1 fruit fly cellular context compared by ENCODE assay signal in the genomic region with DNA sequence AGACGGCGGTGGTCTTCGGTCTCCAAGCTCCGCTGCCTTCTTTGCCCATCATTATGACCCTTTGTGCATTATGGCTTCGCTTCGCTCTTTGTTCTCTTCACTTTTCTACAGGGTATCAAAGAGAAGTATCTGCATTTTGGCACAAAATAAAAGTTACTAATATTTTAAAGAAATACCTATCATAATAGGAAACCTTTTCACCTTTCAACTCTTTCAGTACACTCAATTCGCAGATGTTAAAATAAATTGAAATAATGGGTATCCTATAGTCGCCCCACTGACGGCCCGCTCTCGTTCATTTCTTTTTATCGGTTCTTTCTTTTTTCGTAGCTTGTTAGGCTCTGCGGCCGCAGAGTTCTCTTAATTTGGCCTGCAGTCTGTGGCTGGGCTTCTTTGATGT.
TF ChIP-seq lines count a peak whose summit lies in the region.

No protein-coding gene starts in this region.

TF ChIP-seq in whole organism, embryonic, 481 proteins besides CTCF, POLR2A, EP300 and RAD21 (continued from another document and continues in another):
- TF ChIP-seq CG11085 (GFP tag; IDR thresholded peaks at IDR 0.05; lab: Robert Waterston, UW) (no peak; the same call in 1 of the 2 replicates), ERR (GFP tag; optimal IDR thresholded peaks at IDR 0.05; lab: Kevin White, UChicago) (peak; percentile 21), CG6272 (GFP tag; IDR thresholded peaks at IDR 0.05; lab: Robert Waterston, UW) (peak; percentile 84), CG11723 (GFP tag; optimal IDR thresholded peaks at IDR 0.05; lab: Kevin White, UChicago) (peak; percentile 68), hb (GFP tag; IDR thresholded peaks at IDR 0.05; lab: Robert Waterston, UW; ENCODE audit: partially characterized antibody) (no peak), CG30403 (GFP tag; optimal IDR thresholded peaks at IDR 0.05; lab: Kevin White, UChicago) (peak; percentile 74), Mad (GFP tag; optimal IDR thresholded peaks at IDR 0.05; lab: Kevin White, UChicago) (peak; percentile 74), nom (GFP tag; optimal IDR thresholded peaks at IDR 0.05; lab: Kevin White, UChicago) (peak; percentile 29), gfzf (GFP tag; optimal IDR thresholded peaks at IDR 0.05; lab: Kevin White, UChicago) (no peak), otp (GFP tag; IDR thresholded peaks at IDR 0.05; lab: Robert Waterston, UW) (peak; percentile 96), dmrt99B (tag; optimal IDR thresholded peaks at IDR 0.05; lab: Kevin White, UChicago) (peak; percentile 81), Dfd (GFP tag; optimal IDR thresholded peaks at IDR 0.05; lab: Kevin White, UChicago) (no peak), en (GFP tag; optimal IDR thresholded peaks at IDR 0.05; lab: Kevin White, UChicago) (peak; percentile 56), repo (GFP tag; optimal IDR thresholded peaks at IDR 0.05; lab: Kevin White, UChicago) (peak; percentile 50), CG18619 (GFP tag; optimal IDR thresholded peaks at IDR 0.05; lab: Kevin White, UChicago) (peak; percentile 67), row (GFP tag; IDR thresholded peaks at IDR 0.05; lab: Robert Waterston, UW) (peak; percentile 87), CG2116 (GFP tag; optimal IDR thresholded peaks at IDR 0.05; lab: Kevin White, UChicago) (peak; percentile 32), seq (GFP tag; IDR thresholded peaks at IDR 0.05; lab: Robert Waterston, UW) (peak; percentile 54; the same call in 1 of the 2 replicates), CG12219 (GFP tag; optimal IDR thresholded peaks at IDR 0.05; lab: Kevin White, UChicago) (peak; percentile 78), HLH3B (GFP tag; IDR thresholded peaks at IDR 0.05; lab: Robert Waterston, UW) (peak; percentile 85), Med (GFP tag; lab: Kevin White, UChicago) (peak; percentile 93), ro (GFP tag; IDR thresholded peaks at IDR 0.05; lab: Robert Waterston, UW) (peak; percentile 75), az2 (GFP tag; optimal IDR thresholded peaks at IDR 0.05; lab: Kevin White, UChicago) (peak; percentile 93), mirr (GFP tag; optimal IDR thresholded peaks at IDR 0.05; lab: Kevin White, UChicago) (no peak), h (optimal IDR thresholded peaks at IDR 0.05; lab: Kevin White, UChicago) (no peak), gem (tag; optimal IDR thresholded peaks at IDR 0.05; lab: Kevin White, UChicago) (peak; percentile 90), ato (GFP tag; IDR thresholded peaks at IDR 0.05; lab: Robert Waterston, UW; ENCODE audit: partially characterized antibody) (no peak), grn (GFP tag; optimal IDR thresholded peaks at IDR 0.05; lab: Kevin White, UChicago) (peak; percentile 31), Doc2 (GFP tag; IDR thresholded peaks at IDR 0.05; lab: Robert Waterston, UW) (no peak), Chrac-16 (GFP tag; optimal IDR thresholded peaks at IDR 0.05; lab: Kevin White, UChicago) (peak; percentile 90), CG10209 (GFP tag; optimal IDR thresholded peaks at IDR 0.05; lab: Kevin White, UChicago) (peak; percentile 79), tx (GFP tag; optimal IDR thresholded peaks at IDR 0.05; lab: Kevin White, UChicago) (peak; percentile 65), Hmr (GFP tag; optimal IDR thresholded peaks at IDR 0.05; lab: Kevin White, UChicago) (no peak), cato (GFP tag; optimal IDR thresholded peaks at IDR 0.05; lab: Kevin White, UChicago; ENCODE audit: borderline replicate concordance) (peak; percentile 79), CG7745 (tag; optimal IDR thresholded peaks at IDR 0.05; lab: Kevin White, UChicago) (peak; percentile 84), prd (optimal IDR thresholded peaks at IDR 0.05; lab: Kevin White, UChicago) (no peak), prd (GFP tag; IDR thresholded peaks at IDR 0.05; lab: Robert Waterston, UW) (peak; percentile 96), sd (tag; optimal IDR thresholded peaks at IDR 0.05; lab: Kevin White, UChicago) (no peak), lmd (GFP tag; IDR thresholded peaks at IDR 0.05; lab: Robert Waterston, UW) (peak; percentile 86), trh (GFP tag; optimal IDR thresholded peaks at IDR 0.05; lab: Kevin White, UChicago) (peak; percentile 67), TFAM (GFP tag; optimal IDR thresholded peaks at IDR 0.05; lab: Kevin White, UChicago) (peak; percentile 48), CG17328 (GFP tag; IDR thresholded peaks at IDR 0.05; lab: Robert Waterston, UW) (peak; percentile 95), ems (GFP tag; optimal IDR thresholded peaks at IDR 0.05; lab: Kevin White, UChicago) (peak; percentile 55), CG10321 (GFP tag; IDR thresholded peaks at IDR 0.05; lab: Robert Waterston, UW) (no peak), dan (GFP tag; IDR thresholded peaks at IDR 0.05; lab: Robert Waterston, UW) (peak; percentile 84), CG2712 (tag; optimal IDR thresholded peaks at IDR 0.05; lab: Kevin White, UChicago) (peak; percentile 97), CG4854 (GFP tag; optimal IDR thresholded peaks at IDR 0.05; lab: Kevin White, UChicago) (no peak), CG34376 (GFP tag; optimal IDR thresholded peaks at IDR 0.05; lab: Kevin White, UChicago) (no peak), CG31388 (GFP tag; optimal IDR thresholded peaks at IDR 0.05; lab: Kevin White, UChicago) (peak; percentile 65), run (tag; optimal IDR thresholded peaks at IDR 0.05; lab: Kevin White, UChicago) (peak; percentile 56), ci (GFP tag; IDR thresholded peaks at IDR 0.05; lab: Robert Waterston, UW) (peak; percentile 94), Gug (GFP tag; IDR thresholded peaks at IDR 0.05; lab: Robert Waterston, UW) (peak; percentile 77; the same call in 2 of the 4 replicates), CG12104 (GFP tag; optimal IDR thresholded peaks at IDR 0.05; lab: Kevin White, UChicago) (peak; percentile 65), lov (optimal IDR thresholded peaks at IDR 0.05; lab: Kevin White, UChicago) (no peak), lov (GFP tag; IDR thresholded peaks at IDR 0.05; lab: Robert Waterston, UW) (peak; percentile 95), unc-4 (GFP tag; IDR thresholded peaks at IDR 0.05; lab: Robert Waterston, UW; ENCODE audit: partially characterized antibody) (no peak), hth (optimal IDR thresholded peaks at IDR 0.05; lab: Kevin White, UChicago) (no peak), CG12769 (tag; optimal IDR thresholded peaks at IDR 0.05; lab: Kevin White, UChicago) (peak; percentile 7), knrl (GFP tag; IDR thresholded peaks at IDR 0.05; lab: Robert Waterston, UW; ENCODE audit: partially characterized antibody) (no peak), D19B (GFP tag; optimal IDR thresholded peaks at IDR 0.05; lab: Kevin White, UChicago) (peak; percentile 83), CG15514 (GFP tag; optimal IDR thresholded peaks at IDR 0.05; lab: Kevin White, UChicago) (no peak), pros (GFP tag; optimal IDR thresholded peaks at IDR 0.05; lab: Kevin White, UChicago) (peak; percentile 42), CG4404 (GFP tag; IDR thresholded peaks at IDR 0.05; lab: Robert Waterston, UW) (peak; percentile 92), CG17361 (GFP tag; IDR thresholded peaks at IDR 0.05; lab: Robert Waterston, UW) (peak; percentile 92), yki (optimal IDR thresholded peaks at IDR 0.05; lab: Kevin White, UChicago) (no peak), tll (GFP tag; optimal IDR thresholded peaks at IDR 0.05; lab: Kevin White, UChicago) (no peak), exex (tag; optimal IDR thresholded peaks at IDR 0.05; lab: Kevin White, UChicago) (no peak), CG11093 (GFP tag; IDR thresholded peaks at IDR 0.05; lab: Robert Waterston, UW) (peak; percentile 88), Nf-YA (GFP tag; IDR thresholded peaks at IDR 0.05; lab: Robert Waterston, UW) (peak; percentile 70), bab2 (GFP tag; optimal IDR thresholded peaks at IDR 0.05; lab: Kevin White, UChicago) (peak; percentile 83), Dad (GFP tag; optimal IDR thresholded peaks at IDR 0.05; lab: Kevin White, UChicago) (peak; percentile 61), CG14667 (GFP tag; IDR thresholded peaks at IDR 0.05; lab: Robert Waterston, UW) (peak; percentile 87), klu (GFP tag; IDR thresholded peaks at IDR 0.05; lab: Robert Waterston, UW) (0 out of 2 replicates have a peak, but pooled peaks have one; percentile 46), CG1792 (GFP tag; optimal IDR thresholded peaks at IDR 0.05; lab: Kevin White, UChicago) (peak; percentile 22), CG8388 (GFP tag; optimal IDR thresholded peaks at IDR 0.05; lab: Kevin White, UChicago) (peak; percentile 86), bowl (GFP tag; IDR thresholded peaks at IDR 0.05; lab: Robert Waterston, UW) (no peak), CG4820 (GFP tag; optimal IDR thresholded peaks at IDR 0.05; lab: Kevin White, UChicago) (peak; percentile 85), ATbp (GFP tag; optimal IDR thresholded peaks at IDR 0.05; lab: Kevin White, UChicago) (peak; percentile 76), Myb (GFP tag; optimal IDR thresholded peaks at IDR 0.05; lab: Kevin White, UChicago) (peak; percentile 20), CG4707 (GFP tag; optimal IDR thresholded peaks at IDR 0.05; lab: Kevin White, UChicago) (peak; percentile 79), CG2129 (GFP tag; IDR thresholded peaks at IDR 0.05; lab: Robert Waterston, UW; ENCODE audit: partially characterized antibody) (no peak), pho (GFP tag; optimal IDR thresholded peaks at IDR 0.05; lab: Kevin White, UChicago) (no peak), CG7928 (GFP tag; optimal IDR thresholded peaks at IDR 0.05; lab: Kevin White, UChicago) (no peak), stc (GFP tag; IDR thresholded peaks at IDR 0.05; lab: Robert Waterston, UW) (peak; percentile 55; the same call in 1 of the 2 replicates), CG3847 (GFP tag; IDR thresholded peaks at IDR 0.05; lab: Robert Waterston, UW) (peak; percentile 46), gsb (GFP tag; IDR thresholded peaks at IDR 0.05; lab: Robert Waterston, UW) (peak; percentile 69), sna (GFP tag; IDR thresholded peaks at IDR 0.05; lab: Robert Waterston, UW; ENCODE audit: partially characterized antibody) (no peak), CG16815 (GFP tag; optimal IDR thresholded peaks at IDR 0.05; lab: Kevin White, UChicago) (peak; percentile 90), Awh (GFP tag; IDR thresholded peaks at IDR 0.05; lab: Robert Waterston, UW) (peak; percentile 87), CG5245 (GFP tag; optimal IDR thresholded peaks at IDR 0.05; lab: Kevin White, UChicago) (peak; percentile 75), CG18764 (GFP tag; optimal IDR thresholded peaks at IDR 0.05; lab: Kevin White, UChicago) (peak; percentile 63), CG1024 (GFP tag; IDR thresholded peaks at IDR 0.05; lab: Robert Waterston, UW) (peak; percentile 87), Dip2 (GFP tag; IDR thresholded peaks at IDR 0.05; lab: Robert Waterston, UW) (no peak), bsh (GFP tag; optimal IDR thresholded peaks at IDR 0.05; lab: Kevin White, UChicago) (peak; percentile 50 to 98), ind (GFP tag; optimal IDR thresholded peaks at IDR 0.05; lab: Kevin White, UChicago) (peak; percentile 60), Vsx1 (GFP tag; optimal IDR thresholded peaks at IDR 0.05; lab: Kevin White, UChicago) (peak; percentile 28), esg (GFP tag; conservative IDR thresholded peaks at IDR 0.05; lab: Robert Waterston, UW) (peak; percentile 77), Tbp (GFP tag; optimal IDR thresholded peaks at IDR 0.05; lab: Kevin White, UChicago) (no peak), Stat92E (GFP tag; optimal IDR thresholded peaks at IDR 0.05; lab: Kevin White, UChicago) (peak in 1 of 3 experiments; percentile 91), CG14014 (GFP tag; IDR thresholded peaks at IDR 0.05; lab: Robert Waterston, UW) (0 out of 2 replicates have a peak, but pooled peaks have one; percentile 51), sens (GFP tag; lab: Kevin White, UChicago) (peak; percentile 99), CG12659 (GFP tag; optimal IDR thresholded peaks at IDR 0.05; lab: Kevin White, UChicago) (peak; percentile 48), Dbx (GFP tag; IDR thresholded peaks at IDR 0.05; lab: Robert Waterston, UW) (no peak), ara (GFP tag; IDR thresholded peaks at IDR 0.05; lab: Robert Waterston, UW) (peak; percentile 98), mld (GFP tag; IDR thresholded peaks at IDR 0.05; lab: Robert Waterston, UW; ENCODE audit: partially characterized antibody) (0 out of 3 replicates have a peak, but pooled peaks have one; percentile 16), CG12155 (GFP tag; optimal IDR thresholded peaks at IDR 0.05; lab: Kevin White, UChicago) (peak; percentile 64), HHEX (GFP tag; optimal IDR thresholded peaks at IDR 0.05; lab: Kevin White, UChicago) (peak; percentile 64), sens-2 (GFP tag; IDR thresholded peaks at IDR 0.05; lab: Robert Waterston, UW) (peak; percentile 86), CG6689 (GFP tag; IDR thresholded peaks at IDR 0.05; lab: Robert Waterston, UW) (peak; percentile 93), ham (GFP tag; IDR thresholded peaks at IDR 0.05; lab: Robert Waterston, UW) (no peak), Asciz (GFP tag; optimal IDR thresholded peaks at IDR 0.05; lab: Kevin White, UChicago) (peak; percentile 83), CG11398 (GFP tag; optimal IDR thresholded peaks at IDR 0.05; lab: Kevin White, UChicago) (peak; percentile 56), CG12744 (GFP tag; optimal IDR thresholded peaks at IDR 0.05; lab: Kevin White, UChicago) (peak; percentile 61), CG9609 (GFP tag; optimal IDR thresholded peaks at IDR 0.05; lab: Kevin White, UChicago) (peak; percentile 57), Xrp1 (GFP tag; IDR thresholded peaks at IDR 0.05; lab: Robert Waterston, UW) (peak; percentile 98), Hey (tag; optimal IDR thresholded peaks at IDR 0.05; lab: Kevin White, UChicago) (no peak), CG13424 (tag; optimal IDR thresholded peaks at IDR 0.05; lab: Kevin White, UChicago) (peak; percentile 89), Trl (optimal IDR thresholded peaks at IDR 0.05; lab: Kevin White, UChicago) (no peak), Trl (GFP tag; optimal IDR thresholded peaks at IDR 0.05; lab: Kevin White, UChicago) (peak; percentile 85), Spps (tag; optimal IDR thresholded peaks at IDR 0.05; lab: Kevin White, UChicago) (peak; percentile 95), gt (GFP tag; IDR thresholded peaks at IDR 0.05; lab: Robert Waterston, UW) (peak; percentile 84), CG9437 (GFP tag; optimal IDR thresholded peaks at IDR 0.05; lab: Kevin White, UChicago) (peak; percentile 57), cg (GFP tag; optimal IDR thresholded peaks at IDR 0.05; lab: Kevin White, UChicago) (no peak), Bdp1 (GFP tag; optimal IDR thresholded peaks at IDR 0.05; lab: Kevin White, UChicago) (peak; percentile 60), unpg (GFP tag; optimal IDR thresholded peaks at IDR 0.05; lab: Kevin White, UChicago) (peak; percentile 84), CG9817 (tag; optimal IDR thresholded peaks at IDR 0.05; lab: Kevin White, UChicago) (peak; percentile 34), CG8089 (GFP tag; optimal IDR thresholded peaks at IDR 0.05; lab: Kevin White, UChicago) (peak; percentile 78)
